Worm (Caenorhabditis elegans) whole organism, L1 larva: Measurements from ENCODE around the gene C31E10.5.

Experiments used
- C04F5.9 ChIP-seq: sonication (generic microtip); optimal IDR thresholded peaks from 2 replicates; lab custom pipeline; 2016; ENCODE audit warnings: missing genetic modification characterization, missing compliant biosample characterization
- aly-2 ChIP-seq: fragments of 150-350 bp; optimal IDR thresholded peaks from 2 replicates; lab custom pipeline; 2014; ENCODE audit warnings: missing biosample characterization, missing genetic modification characterization
- efl-1 ChIP-seq, 4 experiments: fragments of 150-350 bp; optimal IDR thresholded peaks in 3 of 4; peaks in 1 of 4; 1 replicate in 1 of 4; 2 replicates in 3 of 4; lab custom pipeline; 2014; ENCODE audit warnings: missing biosample characterization in 2 of 4, missing genetic modification characterization in 2 of 4, missing genetic modification reagents in 2 of 4
- grh-1 ChIP-seq: fragments of 200-800 bp; sonication (Bioruptor generic); IDR thresholded peaks from 2 replicates; pipeline ENCODE4 v1.3.6; 2022; ENCODE audit warnings: missing genetic modification reagents, missing genetic modification characterization, missing compliant biosample characterization
- lin-15B ChIP-seq: fragments of 150-350 bp; sonication (generic microtip); optimal IDR thresholded peaks from 3 replicates; lab custom pipeline; 2014; ENCODE audit warnings: missing biosample characterization, missing genetic modification characterization
- mep-1 ChIP-seq: fragments of 150-350 bp; optimal IDR thresholded peaks from 2 replicates; lab custom pipeline; 2014; ENCODE audit warnings: missing biosample characterization, missing genetic modification characterization
- nhr-11 ChIP-seq: fragments of 150-350 bp; optimal IDR thresholded peaks from 2 replicates; lab custom pipeline; 2014; ENCODE audit warnings: missing biosample characterization, missing genetic modification characterization
- pqm-1 ChIP-seq: sonication (generic microtip); optimal IDR thresholded peaks from 3 replicates; lab custom pipeline; 2017; ENCODE audit warnings: missing biosample characterization, missing genetic modification characterization
- skn-1 ChIP-seq: fragments of 150-350 bp; optimal IDR thresholded peaks from 2 replicates; lab custom pipeline; 2014; ENCODE audit warnings: missing biosample characterization, missing genetic modification characterization
- snpc-4 ChIP-seq: fragments of 150-350 bp; optimal IDR thresholded peaks from 2 replicates; lab custom pipeline; 2014; ENCODE audit warnings: missing biosample characterization, missing genetic modification characterization
- unc-62 ChIP-seq: fragments of 150-350 bp; optimal IDR thresholded peaks from 2 replicates; lab custom pipeline; 2014; ENCODE audit warnings: missing biosample characterization, missing genetic modification reagents, missing genetic modification characterization
- unc-86 ChIP-seq: sonication (generic microtip); optimal IDR thresholded peaks from 2 replicates; lab custom pipeline; 2016; ENCODE audit warnings: missing genetic modification characterization, missing compliant biosample characterization

DNA sequence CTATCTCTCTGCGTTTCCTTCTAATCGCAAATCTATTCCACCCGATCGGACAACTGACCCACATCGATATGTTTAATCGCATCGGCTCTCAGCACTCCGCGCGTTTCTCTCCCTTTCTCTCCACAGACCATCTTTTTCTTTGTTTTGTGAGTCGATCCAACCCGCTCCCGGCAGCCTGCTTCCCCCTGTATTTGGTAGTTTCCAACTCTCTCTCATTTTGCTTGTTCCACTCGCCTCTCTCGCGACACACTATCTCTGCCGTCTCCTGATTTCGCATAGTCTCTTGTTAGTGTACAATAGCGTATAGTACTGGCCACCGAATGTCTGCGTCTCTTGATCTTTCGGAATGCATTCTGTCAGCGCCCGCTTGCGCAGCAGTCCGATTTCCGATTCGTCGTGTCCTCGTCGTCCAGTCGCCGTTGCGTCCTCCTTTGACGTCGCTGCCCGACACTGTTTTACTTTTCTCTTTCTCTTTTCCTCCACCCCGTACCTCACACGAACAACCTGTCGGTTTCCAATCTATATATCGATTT is 44.9 kb downstream of the C31E10.5 start:
- TF ChIP-seq nhr-11 (tag; lab: Kevin White, UChicago) (no peak), snpc-4 (no peak), lin-15B (tag; lab: Kevin White, UChicago) (no peak), unc-62 (GFP tag; lab: Kevin White, UChicago) (no peak), aly-2 (tag; lab: Kevin White, UChicago) (no peak), pqm-1 (no peak), C04F5.9 (tag; lab: Kevin White, UChicago) (no peak), grh-1 (GFP tag; lab: Robert Waterston, UW) (peak; percentile 74), unc-86 (tag; lab: Kevin White, UChicago) (no peak), mep-1 (peak; percentile 54), skn-1 (peak; percentile 10), efl-1 (optimal IDR thresholded peaks at IDR 0.05; lab: Kevin White, UChicago) (peak; percentile 13 to 50), efl-1 (GFP tag; optimal IDR thresholded peaks at IDR 0.05 in 1 of 2; lab: Kevin White, UChicago) (peak in 1 of 2 experiments; percentile 75)
